Worm (Caenorhabditis elegans) whole organism, L1 larva: ENCODE data around the gene nspb-9.

Source experiments
- C16A3.4 ChIP-seq: fragments of 150-350 bp; optimal IDR thresholded peaks from 2 replicates; lab custom pipeline; 2014; ENCODE audit warnings: missing biosample characterization, missing genetic modification characterization
- C34B4.2 ChIP-seq: sonication (generic microtip); optimal IDR thresholded peaks from 2 replicates; lab custom pipeline; 2017; ENCODE audit warnings: mild to moderate bottlenecking, missing genetic modification characterization, missing compliant biosample characterization
- F16B12.6 ChIP-seq: fragments of 150-350 bp; optimal IDR thresholded peaks from 2 replicates; lab custom pipeline; 2014; ENCODE audit warnings: missing biosample characterization, missing genetic modification characterization
- Y116A8C.19 ChIP-seq: sonication (generic microtip); optimal IDR thresholded peaks from 2 replicates; lab custom pipeline; 2016; ENCODE audit warnings: missing compliant biosample characterization, missing genetic modification characterization, borderline replicate concordance
- alr-1 ChIP-seq: fragments of 200-800 bp; sonication (Bioruptor generic); optimal IDR thresholded peaks from 2 replicates; lab custom pipeline; 2018; ENCODE audit warnings: borderline replicate concordance, mild to moderate bottlenecking, missing genetic modification characterization, missing compliant biosample characterization
- ama-1 ChIP-seq: fragments of 150-350 bp; optimal IDR thresholded peaks from 2 replicates; lab custom pipeline; 2014
- blmp-1 ChIP-seq: fragments of 150-350 bp; optimal IDR thresholded peaks from 2 replicates; lab custom pipeline; 2014; ENCODE audit warnings: missing biosample characterization, missing genetic modification characterization
- ceh-8 ChIP-seq: fragments of 200-800 bp; sonication (Bioruptor generic); optimal IDR thresholded peaks from 2 replicates; lab custom pipeline; 2018; ENCODE audit warnings: mild to moderate bottlenecking, missing genetic modification characterization, moderate library complexity, missing compliant biosample characterization
- ceh-88 ChIP-seq: fragments of 200-800 bp; sonication (Bioruptor generic); IDR thresholded peaks from 2 replicates; pipeline ENCODE4 v1.3.6; 2022; ENCODE audit warnings: missing genetic modification characterization, missing compliant biosample characterization
- ceh-90 ChIP-seq: sonication (generic microtip); optimal IDR thresholded peaks from 2 replicates; lab custom pipeline; 2016; ENCODE audit warnings: missing genetic modification characterization, missing compliant biosample characterization
- dpl-1 ChIP-seq, 3 experiments: fragments of 150-350 bp in 2 of 3; sonication (generic microtip) in 1 of 3; optimal IDR thresholded peaks; 2 replicates each; lab custom pipeline; 2014 to 2017; ENCODE audit warnings: missing biosample characterization in 3 of 3, missing genetic modification characterization in 3 of 3, missing genetic modification reagents in 3 of 3
- efl-1 ChIP-seq, 4 experiments: fragments of 150-350 bp; optimal IDR thresholded peaks in 3 of 4; peaks in 1 of 4; 1 replicate in 1 of 4; 2 replicates in 3 of 4; lab custom pipeline; 2014; ENCODE audit warnings: missing biosample characterization in 2 of 4, missing genetic modification characterization in 2 of 4, missing genetic modification reagents in 2 of 4
- efl-3 ChIP-seq: fragments of 200-800 bp; sonication (Bioruptor generic); optimal IDR thresholded peaks from 2 replicates; lab custom pipeline; 2018; ENCODE audit warnings: mild to moderate bottlenecking, missing genetic modification characterization, missing compliant biosample characterization
- egl-13 ChIP-seq: sonication (generic microtip); optimal IDR thresholded peaks from 2 replicates; lab custom pipeline; 2016; ENCODE audit warnings: missing genotype, missing genetic modification reagents, missing genetic modification characterization, missing compliant biosample characterization
- fkh-10 ChIP-seq: sonication (generic microtip); optimal IDR thresholded peaks from 2 replicates; lab custom pipeline; 2017; ENCODE audit warnings: missing biosample characterization, missing genetic modification reagents, missing genetic modification characterization
- fkh-4 ChIP-seq: sonication (generic microtip); optimal IDR thresholded peaks from 2 replicates; lab custom pipeline; 2016; ENCODE audit warnings: missing compliant biosample characterization, missing genetic modification characterization, borderline replicate concordance
- irx-1 ChIP-seq: sonication (generic microtip); optimal IDR thresholded peaks from 2 replicates; lab custom pipeline; 2016; ENCODE audit warnings: missing genetic modification characterization, missing compliant biosample characterization
- isw-1 ChIP-seq: fragments of 200-800 bp; sonication (Bioruptor generic); IDR thresholded peaks from 2 replicates; pipeline ENCODE4 v1.3.6; 2022; ENCODE audit warnings: missing genetic modification characterization, missing compliant biosample characterization
- lin-14 ChIP-seq: fragments of 200-800 bp; sonication (Bioruptor generic); optimal IDR thresholded peaks from 2 replicates; lab custom pipeline; 2018; ENCODE audit warnings: mild to moderate bottlenecking, missing genetic modification characterization, moderate library complexity, missing compliant biosample characterization
- lin-35 ChIP-seq, 2 experiments: fragments of 150-350 bp; optimal IDR thresholded peaks; 2 replicates each; lab custom pipeline; 2014; ENCODE audit warnings: missing biosample characterization in 2 of 2, missing genetic modification characterization in 2 of 2, missing genetic modification reagents in 2 of 2
- lin-39 ChIP-seq: fragments of 150-350 bp; optimal IDR thresholded peaks from 2 replicates; lab custom pipeline; 2014; ENCODE audit warnings: missing biosample characterization, missing genetic modification reagents, missing genetic modification characterization
- lir-3 ChIP-seq: sonication (generic microtip); optimal IDR thresholded peaks from 2 replicates; lab custom pipeline; 2016; ENCODE audit warnings: mild to moderate bottlenecking, missing genetic modification characterization, moderate library complexity, missing compliant biosample characterization; ENCODE audit not compliant: poor library complexity
- lsy-2 ChIP-seq, 2 experiments: fragments of 150-350 bp; optimal IDR thresholded peaks; 2 replicates each; lab custom pipeline; 2014; ENCODE audit warnings: missing biosample characterization in 2 of 2, missing genetic modification characterization in 2 of 2
- mdl-1 ChIP-seq, 2 experiments: fragments of 150-350 bp; optimal IDR thresholded peaks; 2 replicates each; lab custom pipeline; 2014 to 2017; ENCODE audit warnings: missing biosample characterization in 2 of 2, missing genetic modification characterization in 2 of 2, inconsistent platforms in 1 of 2
- mep-1 ChIP-seq: fragments of 150-350 bp; optimal IDR thresholded peaks from 2 replicates; lab custom pipeline; 2014; ENCODE audit warnings: missing biosample characterization, missing genetic modification characterization
- nhr-12 ChIP-seq: sonication (generic microtip); optimal IDR thresholded peaks from 2 replicates; lab custom pipeline; 2017; ENCODE audit warnings: missing biosample characterization, missing genetic modification characterization
- nhr-19 ChIP-seq: fragments of 200-800 bp; sonication (Bioruptor generic); conservative IDR thresholded peaks from 2 replicates; pipeline ENCODE4 v1.3.6; 2022; ENCODE audit warnings: missing genetic modification characterization, missing compliant biosample characterization
- nhr-20 ChIP-seq: sonication (generic microtip); optimal IDR thresholded peaks from 2 replicates; lab custom pipeline; 2016; ENCODE audit warnings: mild to moderate bottlenecking, missing genetic modification characterization, missing compliant biosample characterization
- nhr-237 ChIP-seq: fragments of 150-350 bp; optimal IDR thresholded peaks from 2 replicates; lab custom pipeline; 2014; ENCODE audit warnings: missing biosample characterization, missing genetic modification characterization
- nhr-47 ChIP-seq: sonication (generic microtip); optimal IDR thresholded peaks from 2 replicates; lab custom pipeline; 2016; ENCODE audit warnings: mild to moderate bottlenecking, missing genetic modification characterization, moderate library complexity, missing compliant biosample characterization
- nhr-71 ChIP-seq: sonication (generic microtip); optimal IDR thresholded peaks from 2 replicates; lab custom pipeline; 2016; ENCODE audit warnings: mild to moderate bottlenecking, missing genetic modification characterization, moderate library complexity, missing compliant biosample characterization
- nhr-84 ChIP-seq: sonication (generic microtip); optimal IDR thresholded peaks from 2 replicates; lab custom pipeline; 2017; ENCODE audit warnings: missing biosample characterization, missing genetic modification characterization
- nhr-85 ChIP-seq: sonication (generic microtip); peaks from one replicate; lab custom pipeline; 2016; ENCODE audit warnings: missing genetic modification characterization, inconsistent platforms, missing compliant biosample characterization
- nhr-90 ChIP-seq: sonication (generic microtip); optimal IDR thresholded peaks from 2 replicates; lab custom pipeline; 2016; ENCODE audit warnings: mild to moderate bottlenecking, missing genetic modification characterization, missing compliant biosample characterization; ENCODE audit not compliant: poor library complexity
- pax-3 ChIP-seq: fragments of 200-800 bp; sonication (Bioruptor generic); optimal IDR thresholded peaks from 2 replicates; lab custom pipeline; 2018; ENCODE audit warnings: mild to moderate bottlenecking, missing genetic modification characterization, moderate library complexity, missing compliant biosample characterization
- rnt-1 ChIP-seq: sonication (generic microtip); optimal IDR thresholded peaks from 2 replicates; lab custom pipeline; 2016; ENCODE audit warnings: mild to moderate bottlenecking, missing genetic modification characterization, moderate library complexity, missing compliant biosample characterization
- skn-1 ChIP-seq: fragments of 150-350 bp; optimal IDR thresholded peaks from 2 replicates; lab custom pipeline; 2014; ENCODE audit warnings: missing biosample characterization, missing genetic modification characterization
- snu-23 ChIP-seq: sonication (generic microtip); optimal IDR thresholded peaks from 2 replicates; lab custom pipeline; 2016; ENCODE audit warnings: missing genetic modification characterization, missing compliant biosample characterization
- tbx-2 ChIP-seq: sonication (generic microtip); optimal IDR thresholded peaks from 2 replicates; lab custom pipeline; 2016; ENCODE audit warnings: missing genetic modification characterization, missing compliant biosample characterization
- unc-62 ChIP-seq: fragments of 150-350 bp; optimal IDR thresholded peaks from 2 replicates; lab custom pipeline; 2014; ENCODE audit warnings: missing biosample characterization, missing genetic modification reagents, missing genetic modification characterization
- zag-1 ChIP-seq: fragments of 150-350 bp; optimal IDR thresholded peaks from 2 replicates; lab custom pipeline; 2014; ENCODE audit warnings: missing biosample characterization, missing genetic modification characterization
- zip-4 ChIP-seq: fragments of 200-800 bp; sonication (Bioruptor generic); optimal IDR thresholded peaks from 2 replicates; lab custom pipeline; 2018; ENCODE audit warnings: mild to moderate bottlenecking, missing genetic modification characterization, moderate library complexity, missing compliant biosample characterization
- ztf-11 ChIP-seq, 2 experiments: sonication (generic microtip); optimal IDR thresholded peaks; 2 replicates each; lab custom pipeline; 2016 to 2017; ENCODE audit warnings: missing genetic modification characterization in 2 of 2, missing biosample characterization in 1 of 2, missing compliant biosample characterization in 1 of 2
- ztf-4 ChIP-seq: fragments of 150-350 bp; optimal IDR thresholded peaks from 2 replicates; lab custom pipeline; 2014; ENCODE audit warnings: missing biosample characterization, missing genetic modification characterization

nspb-9 gene

DNA sequence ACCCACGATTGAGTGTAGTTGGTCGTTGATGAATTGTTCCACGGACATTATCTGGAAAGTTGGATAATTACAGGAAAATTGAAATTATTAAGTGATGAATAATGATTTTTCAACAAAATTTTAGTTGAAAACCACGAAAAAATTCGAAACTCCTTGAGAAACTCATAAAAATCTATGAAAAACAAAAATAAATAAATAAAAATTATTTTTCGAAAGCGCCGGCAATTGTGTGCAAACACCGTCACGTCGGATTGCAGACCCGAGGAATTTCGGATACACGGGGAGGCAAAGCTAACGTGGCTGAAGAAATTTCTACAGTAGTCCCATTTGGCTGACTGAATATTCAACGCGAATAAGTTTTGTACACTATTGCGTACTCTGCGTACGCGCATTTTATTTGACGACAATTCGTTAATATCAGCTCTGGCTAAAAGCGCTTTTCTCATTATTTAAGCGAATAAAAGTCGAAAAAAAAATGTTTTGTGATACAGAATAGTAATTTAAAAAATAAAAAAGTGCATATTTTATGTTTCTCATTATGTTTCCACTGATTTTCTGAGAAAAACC lies 19.0 kb upstream of the nspb-9 start, which contains the start of gene mog-4 (continued):
- TF ChIP-seq efl-3 (peak; percentile 73), C34B4.2 (peak; percentile 54), fkh-4 (tag; lab: Kevin White, UChicago) (peak; percentile 89), ceh-8 (GFP tag; lab: Kevin White, UChicago) (peak; percentile 95), mep-1 (peak; percentile 88), irx-1 (tag; lab: Kevin White, UChicago) (peak; percentile 95), tbx-2 (tag; lab: Kevin White, UChicago) (peak; percentile 97), fkh-10 (GFP tag; lab: Kevin White, UChicago) (peak; percentile 65), nhr-19 (GFP tag; lab: Robert Waterston, UW) (peak; percentile 100), efl-1 (optimal IDR thresholded peaks at IDR 0.05; lab: Kevin White, UChicago) (peak; percentile 85 to 86), efl-1 (GFP tag; optimal IDR thresholded peaks at IDR 0.05 in 1 of 2; lab: Kevin White, UChicago) (peak; percentile 77 to 98), ztf-4 (peak; percentile 63), nhr-47 (peak; percentile 99), snu-23 (GFP tag; lab: Kevin White, UChicago) (peak; percentile 98), dpl-1 (GFP tag; optimal IDR thresholded peaks at IDR 0.05; lab: Kevin White, UChicago) (peak; percentile 74 to 83 (median 77)), ceh-88 (GFP tag; lab: Robert Waterston, UW) (peak; percentile 100)

DNA sequence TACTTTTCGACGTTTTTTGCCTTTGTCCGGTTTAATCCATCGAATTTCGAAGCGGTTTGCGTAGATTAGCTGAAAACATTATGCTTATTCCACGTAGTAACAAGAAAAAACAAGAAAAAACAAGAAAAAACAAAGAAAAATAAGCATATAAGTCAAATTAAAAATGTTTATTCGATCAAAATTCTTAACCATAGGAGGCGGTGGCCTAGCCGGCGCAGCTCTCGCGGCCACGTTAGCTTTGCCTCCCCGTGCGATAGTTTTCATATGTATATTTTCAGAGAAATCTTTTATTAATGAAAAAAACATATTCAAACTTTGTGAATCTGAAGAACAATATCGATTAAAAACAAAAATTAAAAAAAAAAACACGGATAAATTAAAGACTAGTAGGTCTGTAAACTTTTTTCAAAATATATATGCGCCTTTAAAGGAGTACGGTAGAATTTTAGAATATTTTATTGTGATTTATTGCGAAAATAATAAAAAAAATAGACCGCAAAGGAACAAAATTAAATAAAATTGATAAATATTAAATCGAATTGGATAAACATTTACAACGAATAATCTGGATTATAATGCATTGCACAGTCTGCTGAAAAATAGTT lies 16.8 kb upstream of the nspb-9 start:
- peak; percentile 34 for TF ChIP-seq nhr-47
- TF ChIP-seq snu-23 (GFP tag; lab: Kevin White, UChicago): peak; percentile 8
- peak; percentile 44 for TF ChIP-seq nhr-85 (tag; lab: Kevin White, UChicago)
- peak; percentile 6 for TF ChIP-seq C16A3.4 (tag; lab: Kevin White, UChicago)
- TF ChIP-seq efl-1 (optimal IDR thresholded peaks at IDR 0.05; lab: Kevin White, UChicago): peak; percentile 31 to 45
- peak in 1 of 2 experiments; percentile 91 for TF ChIP-seq efl-1 (GFP tag; optimal IDR thresholded peaks at IDR 0.05 in 1 of 2; lab: Kevin White, UChicago)
- TF ChIP-seq lsy-2 (tag; optimal IDR thresholded peaks at IDR 0.05; lab: Kevin White, UChicago): peak; percentile 78 to 95
- TF ChIP-seq lin-14 (GFP tag; lab: Kevin White, UChicago): peak; percentile 21
- TF ChIP-seq isw-1: peak; percentile 21; the same call in 1 of the 2 replicates
- peak in 1 of 3 experiments; percentile 38 for TF ChIP-seq dpl-1 (GFP tag; optimal IDR thresholded peaks at IDR 0.05; lab: Kevin White, UChicago)
- peak; percentile 47 for TF ChIP-seq lir-3
- peak; percentile 57 for TF ChIP-seq F16B12.6 (tag; lab: Kevin White, UChicago)
- TF ChIP-seq nhr-90: peak; percentile 6
- TF ChIP-seq ztf-11 (tag; optimal IDR thresholded peaks at IDR 0.05; lab: Kevin White, UChicago): peak in 1 of 2 experiments; percentile 14
- peak in 1 of 2 experiments; percentile 31 for TF ChIP-seq lin-35 (GFP tag; optimal IDR thresholded peaks at IDR 0.05; lab: Kevin White, UChicago)
- TF ChIP-seq nhr-71: peak; percentile 43
- TF ChIP-seq rnt-1 (tag; lab: Kevin White, UChicago): peak; percentile 26

DNA sequence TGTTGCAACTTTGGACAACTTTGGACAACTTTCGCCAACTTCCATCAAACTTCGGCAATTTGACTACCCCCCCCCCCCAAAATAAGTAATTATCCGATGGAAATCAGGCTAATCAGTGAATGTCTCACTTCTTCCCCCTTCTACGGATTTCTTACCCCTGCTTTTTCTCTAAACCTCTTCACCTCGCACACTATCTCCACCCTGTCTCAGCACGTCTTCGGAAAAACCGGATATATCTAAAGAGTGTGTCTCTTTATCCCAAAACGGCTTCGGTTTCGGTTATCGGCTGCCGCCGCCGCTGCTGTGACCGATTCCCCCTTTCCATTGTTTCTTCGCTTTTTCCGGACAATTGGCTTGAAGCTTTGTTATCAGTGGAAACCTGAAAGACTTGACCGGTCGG lies 12.8 kb upstream of the nspb-9 start:
- TF ChIP-seq egl-13 (tag; lab: Kevin White, UChicago) (no peak), ceh-90 (tag; lab: Kevin White, UChicago) (no peak), blmp-1 (peak; percentile 66), nhr-84 (tag; lab: Kevin White, UChicago) (no peak)

DNA sequence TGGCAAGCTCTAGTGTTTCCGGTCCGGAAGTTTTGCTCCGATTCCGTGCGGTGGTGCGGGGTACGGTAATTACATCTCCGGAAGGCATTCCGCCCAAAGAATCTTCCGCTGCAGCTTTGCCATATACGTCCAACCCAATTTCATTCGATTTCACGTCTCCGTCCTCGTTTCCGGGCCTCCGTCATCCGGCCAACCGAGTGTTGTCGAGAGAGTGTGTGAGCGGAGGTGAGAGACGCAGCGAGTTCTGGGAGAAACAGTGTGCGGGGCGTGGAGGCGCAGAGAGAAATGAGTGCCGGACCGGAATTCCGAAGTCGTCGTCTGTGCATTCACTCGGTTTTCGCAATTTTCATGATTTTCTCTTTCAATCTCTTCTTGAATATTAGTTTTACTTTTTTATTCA lies 11.3 kb upstream of the nspb-9 start:
- TF ChIP-seq nhr-85 (tag; lab: Kevin White, UChicago): peak; percentile 48
- no peak for TF ChIP-seq lin-39 (tag; lab: Kevin White, UChicago)
- no peak for TF ChIP-seq efl-3
- TF ChIP-seq skn-1 (tag; lab: Kevin White, UChicago): peak; percentile 3
- TF ChIP-seq nhr-12: no peak
- TF ChIP-seq lsy-2 (tag; optimal IDR thresholded peaks at IDR 0.05; lab: Kevin White, UChicago): peak; percentile 11 to 33
- no peak for TF ChIP-seq zip-4 (GFP tag; lab: Kevin White, UChicago)
- no peak for TF ChIP-seq Y116A8C.19
- peak; percentile 41 for TF ChIP-seq egl-13 (tag; lab: Kevin White, UChicago)
- TF ChIP-seq alr-1 (tag; lab: Kevin White, UChicago): no peak
- TF ChIP-seq fkh-10 (GFP tag; lab: Kevin White, UChicago): peak; percentile 68
- TF ChIP-seq mdl-1 (tag; optimal IDR thresholded peaks at IDR 0.05; lab: Kevin White, UChicago): no peak
- no peak for TF ChIP-seq nhr-20 (tag; lab: Kevin White, UChicago)
- TF ChIP-seq pax-3: no peak
- TF ChIP-seq zag-1 (tag; lab: Kevin White, UChicago): no peak
- TF ChIP-seq unc-62 (GFP tag; lab: Kevin White, UChicago): no peak
- peak; percentile 36 for TF ChIP-seq nhr-47
- peak; percentile 50 for TF ChIP-seq tbx-2 (tag; lab: Kevin White, UChicago)
- TF ChIP-seq fkh-4 (tag; lab: Kevin White, UChicago): no peak
- TF ChIP-seq ama-1 (lab: Kevin White, UChicago): no peak
- TF ChIP-seq nhr-237: no peak
